Fruit fly (Drosophila melanogaster): Measurements from ENCODE around the gene CG8260.
A peak's percentile ranks its signal among the peaks of the same experiment; 100 is the strongest.

Gene CG8260

DNA sequence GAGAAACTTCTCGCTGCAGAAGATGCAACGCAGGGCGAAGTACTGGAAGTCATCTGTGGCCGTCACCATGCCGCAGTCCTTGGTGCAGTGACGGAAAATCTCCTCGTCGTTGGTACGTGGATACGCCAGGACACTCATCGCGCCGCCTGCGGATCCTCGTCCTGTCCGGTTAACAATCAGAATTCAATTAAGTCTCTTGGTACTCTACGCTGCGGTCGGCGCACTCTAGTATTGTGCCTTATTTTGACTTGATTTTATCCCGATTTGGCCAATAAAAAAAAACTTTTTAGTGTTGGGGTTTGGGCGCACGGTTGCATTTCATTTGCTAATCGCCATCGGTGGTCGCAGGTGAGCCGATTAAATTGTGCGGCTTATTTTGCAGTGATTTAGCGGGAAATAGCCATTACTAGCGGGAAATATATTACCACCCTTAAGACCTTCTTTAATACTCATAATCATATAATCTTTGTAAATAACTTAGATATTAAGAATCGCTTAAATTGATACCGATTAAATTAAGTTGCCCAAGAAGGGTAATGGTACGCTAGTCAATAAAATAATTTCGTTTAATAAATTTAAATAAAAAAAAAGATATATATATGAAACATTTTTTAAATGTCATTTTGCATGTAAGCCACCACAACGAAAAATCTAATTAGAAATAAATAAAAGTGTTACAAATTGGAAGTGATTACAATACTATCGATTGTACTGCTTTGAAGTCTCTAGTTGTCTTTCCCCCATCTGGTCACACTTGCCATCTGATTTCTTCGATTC is 10.0 kb upstream of the CG8260 start, which contains the start of the genes CG8944 and CCT6 (continued):
- TF ChIP-seq CG32772 (GFP tag; IDR thresholded peaks at IDR 0.05) = 0 out of 2 replicates have a peak, but pooled peaks have one; percentile 34
- peak; percentile 14 for TF ChIP-seq tin (GFP tag; optimal IDR thresholded peaks at IDR 0.05)
- TF ChIP-seq danr (GFP tag; IDR thresholded peaks at IDR 0.05) = no peak
- TF ChIP-seq peb (GFP tag; IDR thresholded peaks at IDR 0.05) = no peak
- no peak for TF ChIP-seq gcm2 (GFP tag; optimal IDR thresholded peaks at IDR 0.05)
- no peak for TF ChIP-seq HLHmδ (GFP tag; optimal IDR thresholded peaks at IDR 0.05)
- TF ChIP-seq CG32532 (GFP tag; IDR thresholded peaks at IDR 0.05) = 0 out of 2 replicates have a peak, but pooled peaks have one; percentile 38
- TF ChIP-seq CG34224 (GFP tag; IDR thresholded peaks at IDR 0.05; ENCODE audit: partially characterized antibody) = 0 out of 3 replicates have a peak, but pooled peaks have one; percentile 24
- 0 out of 2 replicates have a peak, but pooled peaks have one; percentile 28 for TF ChIP-seq CG13287 (GFP tag; IDR thresholded peaks at IDR 0.05; ENCODE audit: partially characterized antibody)
- no peak for TF ChIP-seq klu (GFP tag; IDR thresholded peaks at IDR 0.05)
- no peak for TF ChIP-seq CG11085 (GFP tag; IDR thresholded peaks at IDR 0.05)
- no peak for TF ChIP-seq CG10274 (GFP tag; optimal IDR thresholded peaks at IDR 0.05)
- TF ChIP-seq pnt (GFP tag; optimal IDR thresholded peaks at IDR 0.05) = no peak
- peak; percentile 71 for TF ChIP-seq Dref (GFP tag; IDR thresholded peaks at IDR 0.05)
- peak; percentile 57 for TF ChIP-seq Scr (GFP tag; IDR thresholded peaks at IDR 0.05; ENCODE audit: partially characterized antibody)
- no peak for TF ChIP-seq zen2 (GFP tag; IDR thresholded peaks at IDR 0.05; ENCODE audit: partially characterized antibody)
- no peak for TF ChIP-seq jumu (GFP tag; optimal IDR thresholded peaks at IDR 0.05)
- no peak for TF ChIP-seq repo (GFP tag; optimal IDR thresholded peaks at IDR 0.05)
- TF ChIP-seq Rfx (GFP tag; IDR thresholded peaks at IDR 0.05) = peak; percentile 57
- 0 out of 4 replicates have a peak, but pooled peaks have one; percentile 24 for TF ChIP-seq chinmo (GFP tag; IDR thresholded peaks at IDR 0.05; ENCODE audit: partially characterized antibody)
- 0 out of 2 replicates have a peak, but pooled peaks have one; percentile 12 for TF ChIP-seq sens-2 (GFP tag; IDR thresholded peaks at IDR 0.05)
- TF ChIP-seq CG2889 (GFP tag; IDR thresholded peaks at IDR 0.05) = no peak
- TF ChIP-seq Ets97D (GFP tag; optimal IDR thresholded peaks at IDR 0.05) = peak; percentile 17
- TF ChIP-seq Side (GFP tag; optimal IDR thresholded peaks at IDR 0.05) = no peak
- TF ChIP-seq lilli (GFP tag; optimal IDR thresholded peaks at IDR 0.05) = peak; percentile 1
- TF ChIP-seq nom (GFP tag; optimal IDR thresholded peaks at IDR 0.05) = no peak
- TF ChIP-seq Sry-δ (GFP tag; optimal IDR thresholded peaks at IDR 0.05) = peak; percentile 69
- TF ChIP-seq CG18262 (tag; optimal IDR thresholded peaks at IDR 0.05) = peak; percentile 17
- TF ChIP-seq CG17912 (GFP tag; optimal IDR thresholded peaks at IDR 0.05) = no peak
- peak; percentile 22 for TF ChIP-seq CG17829 (tag; optimal IDR thresholded peaks at IDR 0.05)
- peak; percentile 28 for TF ChIP-seq CG9797 (GFP tag; optimal IDR thresholded peaks at IDR 0.05)
- no peak for TF ChIP-seq CG9437 (GFP tag; optimal IDR thresholded peaks at IDR 0.05)
- TF ChIP-seq NK7.1 (GFP tag; optimal IDR thresholded peaks at IDR 0.05) = no peak
- no peak for TF ChIP-seq grn (GFP tag; optimal IDR thresholded peaks at IDR 0.05)
- no peak for TF ChIP-seq dan (GFP tag; IDR thresholded peaks at IDR 0.05)
- TF ChIP-seq Bteb2 (GFP tag; optimal IDR thresholded peaks at IDR 0.05) = no peak
- TF ChIP-seq pros (GFP tag; optimal IDR thresholded peaks at IDR 0.05) = no peak
- TF ChIP-seq CG4328 (GFP tag; optimal IDR thresholded peaks at IDR 0.05) = peak; percentile 22
- peak; percentile 49 for TF ChIP-seq amos (GFP tag; IDR thresholded peaks at IDR 0.05; ENCODE audit: partially characterized antibody)
- no peak for TF ChIP-seq CG5245 (GFP tag; optimal IDR thresholded peaks at IDR 0.05)
- TF ChIP-seq kah (GFP tag; optimal IDR thresholded peaks at IDR 0.05) = no peak
- peak; percentile 14 for TF ChIP-seq sug (tag; optimal IDR thresholded peaks at IDR 0.05)
- TF ChIP-seq az2 (GFP tag; optimal IDR thresholded peaks at IDR 0.05) = peak; percentile 17
- TF ChIP-seq zf30C (GFP tag; optimal IDR thresholded peaks at IDR 0.05) = no peak
- no peak for TF ChIP-seq CG2875 (GFP tag; optimal IDR thresholded peaks at IDR 0.05)
- no peak for TF ChIP-seq CG11247 (GFP tag; IDR thresholded peaks at IDR 0.05)
- peak in 1 of 2 experiments; percentile 21 for TF ChIP-seq dpn (GFP tag; optimal IDR thresholded peaks at IDR 0.05)
- 0 out of 3 replicates have a peak, but pooled peaks have one; percentile 31 for TF ChIP-seq Doc3 (GFP tag; IDR thresholded peaks at IDR 0.05; ENCODE audit: partially characterized antibody)
- no peak for TF ChIP-seq CG1647 (GFP tag; optimal IDR thresholded peaks at IDR 0.05)
